Worm (Caenorhabditis elegans) whole organism, L3 larva: ENCODE data around the gene srh-80.

Experiments used
- ZK546.5 ChIP-seq: sonication (generic microtip); optimal IDR thresholded peaks from 2 replicates; lab custom pipeline; 2017; ENCODE audit warnings: missing biosample characterization, missing genetic modification characterization
- aly-2 ChIP-seq: fragments of 150-350 bp; optimal IDR thresholded peaks from 2 replicates; lab custom pipeline; 2014; ENCODE audit warnings: missing biosample characterization, missing genetic modification characterization
- ama-1 ChIP-seq: fragments of 150-350 bp; optimal IDR thresholded peaks from 2 replicates; lab custom pipeline; 2018
- daf-12 ChIP-seq: fragments of 150-350 bp; optimal IDR thresholded peaks from 2 replicates; lab custom pipeline; 2014; ENCODE audit warnings: missing biosample characterization, missing genetic modification reagents, missing genetic modification characterization
- fkh-10 ChIP-seq: sonication (generic microtip); optimal IDR thresholded peaks from 2 replicates; lab custom pipeline; 2017; ENCODE audit warnings: missing biosample characterization, missing genetic modification reagents, missing genetic modification characterization
- lin-15B ChIP-seq: fragments of 150-350 bp; optimal IDR thresholded peaks from 2 replicates; lab custom pipeline; 2014; ENCODE audit warnings: missing biosample characterization, missing genetic modification characterization
- lin-39 ChIP-seq: fragments of 150-350 bp; optimal IDR thresholded peaks from 2 replicates; lab custom pipeline; 2018; ENCODE audit warnings: missing biosample characterization, missing genetic modification reagents, missing genetic modification characterization
- nhr-11 ChIP-seq: fragments of 150-350 bp; optimal IDR thresholded peaks from 2 replicates; lab custom pipeline; 2014; ENCODE audit warnings: missing biosample characterization, missing genetic modification characterization
- nhr-28 ChIP-seq: fragments of 150-350 bp; optimal IDR thresholded peaks from 2 replicates; lab custom pipeline; 2014; ENCODE audit warnings: missing biosample characterization, missing genetic modification characterization
- nhr-77 ChIP-seq: fragments of 150-350 bp; optimal IDR thresholded peaks from 2 replicates; lab custom pipeline; 2014; ENCODE audit warnings: missing biosample characterization, missing genetic modification characterization
- pqm-1 ChIP-seq: fragments of 150-350 bp; optimal IDR thresholded peaks from 2 replicates; lab custom pipeline; 2017; ENCODE audit warnings: missing biosample characterization, missing genetic modification characterization, inconsistent platforms

DNA sequence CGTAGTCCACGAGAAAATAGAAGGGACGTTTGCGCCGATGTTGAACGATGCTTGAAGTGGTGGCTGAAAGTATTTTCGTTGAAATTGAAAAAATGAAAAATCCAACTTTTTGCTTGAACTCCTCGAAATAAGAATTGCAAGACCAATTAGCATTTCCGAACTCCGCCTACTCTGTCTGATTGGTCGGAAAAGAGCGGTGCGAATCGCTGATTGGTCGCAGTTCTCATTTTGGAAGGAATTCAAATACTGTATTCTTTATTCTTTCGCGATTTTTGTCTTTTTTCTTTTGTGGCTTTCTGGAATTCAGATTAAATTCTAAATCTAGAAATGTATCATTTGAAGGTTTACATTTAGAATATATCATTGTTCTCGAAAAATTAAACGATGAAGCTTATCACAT is 45.2 kb upstream of the srh-80 start:
- no peak for TF ChIP-seq ZK546.5 (tag; lab: Kevin White, UChicago)
- no peak for TF ChIP-seq lin-39 (tag; lab: Kevin White, UChicago)
- TF ChIP-seq ama-1 (lab: Kevin White, UChicago), result no peak
- TF ChIP-seq fkh-10 (GFP tag; lab: Kevin White, UChicago), result no peak
- no peak for TF ChIP-seq nhr-28 (tag; lab: Kevin White, UChicago)
- no peak for TF ChIP-seq nhr-77 (tag; lab: Kevin White, UChicago)
- no peak for TF ChIP-seq daf-12 (tag; lab: Kevin White, UChicago)
- TF ChIP-seq nhr-11 (tag; lab: Kevin White, UChicago), result no peak
- TF ChIP-seq pqm-1, result no peak
- TF ChIP-seq aly-2, result no peak
- no peak for TF ChIP-seq lin-15B (tag; lab: Kevin White, UChicago)
